Fruit fly (Drosophila melanogaster) whole organism, embryonic: ENCODE results near the gene Mst89B.

Experiments
- Awh ChIP-seq: fragments of 200-800 bp; sonication (Bioruptor generic); IDR thresholded peaks from 2 replicates; pipeline ENCODE4, ENCODE4 v1.3.6; 2022; ENCODE audit warnings: missing biosample characterization, missing genetic modification characterization
- Bgb ChIP-seq: fragments of 200-800 bp; sonication (Bioruptor generic); IDR thresholded peaks from 2 replicates; pipeline ENCODE4 v1.3.6; 2022; ENCODE audit warnings: missing biosample characterization, missing genetic modification characterization; ENCODE audit not compliant: partially characterized antibody
- Blimp-1 ChIP-seq: fragments of 200-800 bp; sonication (Bioruptor generic); optimal IDR thresholded peaks from 3 replicates; lab custom pipeline; 2018; ENCODE audit warnings: missing biosample characterization, missing genetic modification characterization, mild to moderate bottlenecking, moderate library complexity, missing genetic modification reagents
- BtbVII ChIP-seq: fragments of 200-800 bp; sonication (Bioruptor generic); optimal IDR thresholded peaks from 3 replicates; lab custom pipeline; 2017; ENCODE audit warnings: missing biosample characterization, mild to moderate bottlenecking, missing genetic modification characterization
- CG11696 ChIP-seq: fragments of 200-800 bp; sonication (Bioruptor generic); IDR thresholded peaks from 2 replicates; pipeline ENCODE4 v1.3.6; 2022; ENCODE audit warnings: missing biosample characterization, missing genetic modification characterization
- CG12219 ChIP-seq: fragments of 200-800 bp; sonication (Bioruptor generic); optimal IDR thresholded peaks from 3 replicates; lab custom pipeline; 2018; ENCODE audit warnings: missing biosample characterization, mild to moderate bottlenecking, missing genetic modification characterization
- CG15514 ChIP-seq: fragments of 200-800 bp; sonication (Bioruptor generic); optimal IDR thresholded peaks from 3 replicates; lab custom pipeline; 2017; ENCODE audit warnings: missing biosample characterization, missing genetic modification characterization, mild to moderate bottlenecking, moderate library complexity, missing genetic modification reagents
- CG17612 ChIP-seq: fragments of 200-800 bp; sonication (Bioruptor generic); IDR thresholded peaks from 2 replicates; pipeline ENCODE4 v1.3.6; 2022; ENCODE audit warnings: missing biosample characterization, missing genetic modification characterization
- CG2120 ChIP-seq: fragments of 200-800 bp; sonication (Bioruptor generic); optimal IDR thresholded peaks from 3 replicates; lab custom pipeline; 2016; ENCODE audit warnings: missing biosample characterization, missing genetic modification characterization
- CG42726 ChIP-seq: fragments of 200-800 bp; sonication (Bioruptor generic); IDR thresholded peaks from 2 replicates; pipeline ENCODE4 v1.3.6; 2022; ENCODE audit warnings: missing biosample characterization, missing genetic modification characterization; ENCODE audit not compliant: partially characterized antibody
- CG43689 ChIP-seq: fragments of 200-800 bp; sonication (Bioruptor generic); IDR thresholded peaks from 2 replicates; pipeline ENCODE4 v1.3.6; 2022; ENCODE audit warnings: missing biosample characterization, missing genetic modification characterization
- CG7271 ChIP-seq: fragments of 200-800 bp; sonication (Bioruptor generic); optimal IDR thresholded peaks from 2 replicates; lab custom pipeline; 2018; ENCODE audit warnings: missing biosample characterization, mild to moderate bottlenecking, missing genetic modification characterization, moderate library complexity
- CG9876 ChIP-seq: fragments of 200-800 bp; sonication (Bioruptor generic); optimal IDR thresholded peaks from 2 replicates; lab custom pipeline; 2016; ENCODE audit warnings: missing biosample characterization, missing genetic modification characterization
- CrebB ChIP-seq: fragments of 200-800 bp; sonication (Bioruptor generic); optimal IDR thresholded peaks from 3 replicates; lab custom pipeline; 2018; ENCODE audit warnings: missing biosample characterization, mild to moderate bottlenecking, missing genetic modification characterization
- D19A ChIP-seq: fragments of 200-800 bp; optimal IDR thresholded peaks from 3 replicates; lab custom pipeline; 2019; ENCODE audit warnings: missing biosample characterization, mild to moderate bottlenecking, missing genetic modification characterization, moderate library complexity
- Dp ChIP-seq: fragments of 200-800 bp; sonication (Bioruptor generic); optimal IDR thresholded peaks from 2 replicates; lab custom pipeline; 2018; ENCODE audit warnings: missing biosample characterization, mild to moderate bottlenecking, missing genetic modification characterization, moderate library complexity
- Drgx ChIP-seq: fragments of 200-800 bp; sonication (Bioruptor generic); IDR thresholded peaks from 2 replicates; pipeline ENCODE4 v1.3.6; 2022; ENCODE audit warnings: missing biosample characterization, missing genetic modification characterization
- Hey ChIP-seq: fragments of 200-800 bp; sonication (Bioruptor generic); optimal IDR thresholded peaks from 3 replicates; lab custom pipeline; 2018; ENCODE audit warnings: missing biosample characterization, mild to moderate bottlenecking, missing genetic modification characterization
- MTF-1 ChIP-seq: fragments of 200-800 bp; sonication (Bioruptor generic); optimal IDR thresholded peaks from 2 replicates; lab custom pipeline; 2018; ENCODE audit warnings: missing biosample characterization, mild to moderate bottlenecking, missing genetic modification characterization, borderline replicate concordance
- Sin3A ChIP-seq: fragments of >200 bp; optimal IDR thresholded peaks from 2 replicates; lab custom pipeline; 2018
- Six4 ChIP-seq: fragments of 200-800 bp; sonication (Bioruptor generic); optimal IDR thresholded peaks from 2 replicates; lab custom pipeline; 2016; ENCODE audit warnings: missing biosample characterization, missing genetic modification characterization
- Sox102F ChIP-seq: fragments of 200-800 bp; sonication (Bioruptor generic); optimal IDR thresholded peaks from 2 replicates; lab custom pipeline; 2018; ENCODE audit warnings: missing biosample characterization, mild to moderate bottlenecking, missing genetic modification characterization, moderate library complexity
- br ChIP-seq: fragments of >200 bp; optimal IDR thresholded peaks from 2 replicates; lab custom pipeline; 2017
- crol ChIP-seq: fragments of 200-800 bp; sonication (Bioruptor generic); IDR thresholded peaks from 2 replicates; pipeline ENCODE4 v1.3.6; 2022; ENCODE audit warnings: missing biosample characterization, missing genetic modification characterization
- emc ChIP-seq: fragments of 200-800 bp; sonication (Bioruptor generic); optimal IDR thresholded peaks from 2 replicates; lab custom pipeline; 2016; ENCODE audit warnings: missing biosample characterization, missing genetic modification characterization
- exex ChIP-seq: fragments of 200-800 bp; sonication (Bioruptor generic); optimal IDR thresholded peaks from 4 replicates; lab custom pipeline; 2018; ENCODE audit warnings: missing biosample characterization, mild to moderate bottlenecking, missing genetic modification characterization, moderate library complexity
- fu2 ChIP-seq: fragments of 200-800 bp; sonication (Bioruptor generic); optimal IDR thresholded peaks from 2 replicates; lab custom pipeline; 2016; ENCODE audit warnings: missing biosample characterization, missing genetic modification characterization
- grn ChIP-seq: fragments of 200-800 bp; sonication (Bioruptor generic); optimal IDR thresholded peaks from 3 replicates; lab custom pipeline; 2017; ENCODE audit warnings: missing biosample characterization, missing genetic modification characterization
- hkb ChIP-seq, 2 experiments: fragments of 200-800 bp in 1 of 2; fragments of >200 bp in 1 of 2; sonication (Bioruptor generic) in 1 of 2; IDR thresholded peaks in 1 of 2; optimal IDR thresholded peaks in 1 of 2; 2 replicates each; pipeline versions ENCODE4 v1.3.6 to Lab custom; 2017 to 2022; ENCODE audit warnings: missing biosample characterization in 1 of 2, missing genetic modification characterization in 1 of 2
- klu ChIP-seq: fragments of 200-800 bp; sonication (Bioruptor generic); IDR thresholded peaks from 2 replicates; pipeline ENCODE4 v1.3.6; 2022; ENCODE audit warnings: missing biosample characterization, missing genetic modification characterization
- lilli ChIP-seq: fragments of 200-800 bp; sonication (Bioruptor generic); optimal IDR thresholded peaks from 3 replicates; lab custom pipeline; 2016; ENCODE audit warnings: missing biosample characterization, missing genetic modification characterization
- mld ChIP-seq: fragments of 200-800 bp; sonication (Bioruptor generic); IDR thresholded peaks from 3 replicates; pipeline ENCODE4 v1.3.6; 2022; ENCODE audit warnings: missing biosample characterization, missing genetic modification characterization; ENCODE audit not compliant: partially characterized antibody
- nom ChIP-seq: fragments of 200-800 bp; sonication (Bioruptor generic); optimal IDR thresholded peaks from 2 replicates; lab custom pipeline; 2017; ENCODE audit warnings: missing biosample characterization, missing genetic modification characterization, mild to moderate bottlenecking, moderate library complexity, missing genetic modification reagents
- sna ChIP-seq: fragments of 200-800 bp; sonication (Bioruptor generic); IDR thresholded peaks from 2 replicates; pipeline ENCODE4 v1.3.6; 2022; ENCODE audit warnings: missing biosample characterization, missing genetic modification characterization; ENCODE audit not compliant: partially characterized antibody
- sob ChIP-seq: fragments of 200-800 bp; sonication (Bioruptor generic); IDR thresholded peaks from 2 replicates; pipeline ENCODE4 v1.3.6; 2022; ENCODE audit warnings: missing biosample characterization, missing genetic modification characterization
- toy ChIP-seq: fragments of 200-800 bp; sonication (Bioruptor generic); IDR thresholded peaks from 2 replicates; pipeline ENCODE4 v1.3.6; 2022; ENCODE audit warnings: missing biosample characterization, missing genetic modification characterization
- zen2 ChIP-seq: fragments of 200-800 bp; sonication (Bioruptor generic); IDR thresholded peaks from 3 replicates; pipeline ENCODE4 v1.3.6; 2022; ENCODE audit warnings: missing biosample characterization, missing genetic modification characterization; ENCODE audit not compliant: partially characterized antibody

Mst89B gene

dm6 chr3R:16285612-16286188, 18.9 kb downstream of the Mst89B start (continued):
- TF ChIP-seq hkb (optimal IDR thresholded peaks at IDR 0.05; lab: Kevin White, UChicago) (no peak), hkb (GFP tag; IDR thresholded peaks at IDR 0.05; lab: Robert Waterston, UW) (no peak), br (lab: Kevin White, UChicago) (no peak), Six4 (no peak), CrebB (tag; lab: Kevin White, UChicago) (no peak), Awh (GFP tag; lab: Robert Waterston, UW) (no peak), toy (no peak), CG17612 (GFP tag; lab: Robert Waterston, UW) (no peak), sna (no peak), klu (no peak), Sin3A (lab: Kevin White, UChicago) (no peak), Drgx (GFP tag; lab: Robert Waterston, UW) (no peak), mld (GFP tag; lab: Robert Waterston, UW) (no peak), grn (GFP tag; lab: Kevin White, UChicago) (peak; percentile 30), Hey (tag; lab: Kevin White, UChicago) (no peak), CG11696 (GFP tag; lab: Robert Waterston, UW) (no peak), fu2 (GFP tag; lab: Kevin White, UChicago) (no peak), Dp (no peak), Sox102F (GFP tag; lab: Kevin White, UChicago) (no peak), CG2120 (no peak), Blimp-1 (GFP tag; lab: Kevin White, UChicago) (no peak), MTF-1 (GFP tag; lab: Kevin White, UChicago) (no peak), BtbVII (GFP tag; lab: Kevin White, UChicago) (peak; percentile 22), CG42726 (GFP tag; lab: Robert Waterston, UW) (no peak), CG43689 (GFP tag; lab: Robert Waterston, UW) (no peak), zen2 (GFP tag; lab: Robert Waterston, UW) (no peak), sob (GFP tag; lab: Robert Waterston, UW) (no peak)
- TF ChIP-seq, all 482 proteins: peak for 26

dm6 chr3R:16287171-16287570, 20.4 kb downstream of the Mst89B start:
- no peak for TF ChIP-seq lilli
- TF ChIP-seq nom (GFP tag; lab: Kevin White, UChicago) = peak; percentile 47
- no peak for TF ChIP-seq Bgb (GFP tag; lab: Robert Waterston, UW)
- TF ChIP-seq D19A (tag; lab: Kevin White, UChicago) = peak; percentile 31

- no peak for TF ChIP-seq CG12219 (GFP tag; lab: Kevin White, UChicago)
- TF ChIP-seq CG9876 = no peak
- peak; percentile 14 for TF ChIP-seq exex (tag; lab: Kevin White, UChicago)
- TF ChIP-seq CG15514 (GFP tag; lab: Kevin White, UChicago) = peak; percentile 43
- no peak for TF ChIP-seq CG7271
- TF ChIP-seq crol (GFP tag; lab: Robert Waterston, UW) = peak; percentile 47
- no peak for TF ChIP-seq emc
- TF ChIP-seq, all 482 proteins: peak for 3
These were observed 21.0 kb downstream of the Mst89B start for dm6 chr3R:16287850-16288249.
